Worm (Caenorhabditis elegans): ENCODE results near the gene sec-16A.1.

ce11 chrIII:9112479-9112878 is 13.2 kb upstream of the sec-16A.1 start:
- TF ChIP-seq flt-1 (GFP tag; IDR thresholded peaks at IDR 0.05), result no peak
- TF ChIP-seq ref-1 (GFP tag; conservative IDR thresholded peaks at IDR 0.05), result no peak
- no peak for TF ChIP-seq ztf-29 (GFP tag; IDR thresholded peaks at IDR 0.05)
- no peak for TF ChIP-seq cog-1 (tag; optimal IDR thresholded peaks at IDR 0.05)
- TF ChIP-seq klf-2 (GFP tag; conservative IDR thresholded peaks at IDR 0.05), result no peak
- TF ChIP-seq med-1 (GFP tag; optimal IDR thresholded peaks at IDR 0.05; ENCODE audit: insufficient read depth), result no peak
- TF ChIP-seq T22C8.4 (GFP tag; IDR thresholded peaks at IDR 0.05), result no peak
- no peak for TF ChIP-seq ztf-23 (GFP tag; IDR thresholded peaks at IDR 0.05)
- TF ChIP-seq tab-1 (GFP tag; IDR thresholded peaks at IDR 0.05), result peak; percentile 55; the same call in 1 of the 2 replicates
